Worm (Caenorhabditis elegans) whole organism, L2 larva: ENCODE results near the gene srh-231.

Source experiments
- F13H6.1 ChIP-seq: sonication (generic microtip); optimal IDR thresholded peaks from 2 replicates; lab custom pipeline; 2016; ENCODE audit warnings: missing genetic modification characterization, missing compliant biosample characterization
- ama-1 ChIP-seq: fragments of 150-350 bp; optimal IDR thresholded peaks from 2 replicates; lab custom pipeline; 2018; ENCODE audit warnings: inconsistent platforms
- elt-1 ChIP-seq: fragments of 150-350 bp; optimal IDR thresholded peaks from 2 replicates; lab custom pipeline; 2014; ENCODE audit warnings: missing biosample characterization, missing genetic modification characterization
- elt-3 ChIP-seq: sonication (generic microtip); optimal IDR thresholded peaks from 2 replicates; lab custom pipeline; 2017; ENCODE audit warnings: missing biosample characterization, missing genetic modification characterization
- lin-39 ChIP-seq: fragments of 150-350 bp; optimal IDR thresholded peaks from 2 replicates; lab custom pipeline; 2014; ENCODE audit warnings: missing biosample characterization, missing genetic modification reagents, missing genetic modification characterization
- mdl-1 ChIP-seq, 2 experiments: fragments of 150-350 bp in 1 of 2; sonication (generic microtip) in 1 of 2; optimal IDR thresholded peaks; 2 replicates each; lab custom pipeline; 2017; ENCODE audit warnings: missing biosample characterization in 2 of 2, missing genetic modification characterization in 2 of 2
- nhr-10 ChIP-seq: sonication (generic microtip); optimal IDR thresholded peaks from 2 replicates; lab custom pipeline; 2017; ENCODE audit warnings: missing biosample characterization, missing genetic modification characterization
- nhr-23 ChIP-seq: fragments of 150-350 bp; optimal IDR thresholded peaks from 2 replicates; lab custom pipeline; 2014; ENCODE audit warnings: missing biosample characterization, missing genetic modification reagents, missing genetic modification characterization
- nhr-237 ChIP-seq: fragments of 150-350 bp; optimal IDR thresholded peaks from 2 replicates; lab custom pipeline; 2014; ENCODE audit warnings: missing biosample characterization, missing genetic modification characterization
- nhr-6 ChIP-seq: fragments of 150-350 bp; optimal IDR thresholded peaks from 2 replicates; lab custom pipeline; 2014; ENCODE audit warnings: missing biosample characterization, missing genetic modification characterization
- sem-4 ChIP-seq: fragments of 150-350 bp; optimal IDR thresholded peaks from 2 replicates; lab custom pipeline; 2014; ENCODE audit warnings: missing biosample characterization, missing genetic modification reagents, missing genetic modification characterization
- skn-1 ChIP-seq: sonication (generic microtip); optimal IDR thresholded peaks from 2 replicates; lab custom pipeline; 2017; ENCODE audit warnings: missing biosample characterization, missing genetic modification characterization
- snpc-4 ChIP-seq: fragments of 150-350 bp; optimal IDR thresholded peaks from 2 replicates; lab custom pipeline; 2014; ENCODE audit warnings: missing biosample characterization, missing genetic modification characterization
- unc-62 ChIP-seq: fragments of 150-350 bp; optimal IDR thresholded peaks from 2 replicates; lab custom pipeline; 2014; ENCODE audit warnings: missing biosample characterization, missing genetic modification reagents, missing genetic modification characterization

ce11 chrV:7391933-7392332 is 39.9 kb upstream of the srh-231 start, which contains the start of gene fbxa-105:
- TF ChIP-seq elt-1 (tag; lab: Kevin White, UChicago) (no peak), ama-1 (no peak), nhr-23 (tag; lab: Kevin White, UChicago) (no peak), nhr-10 (tag; lab: Kevin White, UChicago) (no peak), snpc-4 (tag; lab: Kevin White, UChicago) (no peak), nhr-237 (tag; lab: Kevin White, UChicago) (no peak), lin-39 (tag; lab: Kevin White, UChicago) (no peak), F13H6.1 (tag; lab: Kevin White, UChicago) (no peak), elt-3 (no peak), mdl-1 (tag; optimal IDR thresholded peaks at IDR 0.05; lab: Kevin White, UChicago) (no peak), unc-62 (GFP tag; lab: Kevin White, UChicago) (no peak), sem-4 (tag; lab: Kevin White, UChicago) (no peak), skn-1 (tag; lab: Kevin White, UChicago) (no peak), nhr-6 (tag; lab: Kevin White, UChicago) (no peak)
